Fruit fly (Drosophila melanogaster) whole organism, prepupa: ENCODE results near the gene CG8051.
A peak's percentile ranks its signal among the peaks of the same experiment; 100 is the strongest.

ENCODE experiments used
- Blimp-1 ChIP-seq: fragments of 200-800 bp; sonication (Bioruptor generic); optimal IDR thresholded peaks from 3 replicates; lab custom pipeline; 2017; ENCODE audit warnings: missing biosample characterization, missing genetic modification characterization, mild to moderate bottlenecking, moderate library complexity, missing genetic modification reagents
- CG11902 ChIP-seq: fragments of 200-800 bp; sonication (Bioruptor generic); optimal IDR thresholded peaks from 3 replicates; lab custom pipeline; 2016; ENCODE audit warnings: missing biosample characterization, missing genetic modification characterization
- CG15336 ChIP-seq: fragments of 200-800 bp; sonication (Bioruptor generic); IDR thresholded peaks from 2 replicates; pipeline ENCODE4 v1.3.6; 2022; ENCODE audit warnings: missing biosample characterization, missing genetic modification characterization
- CG1621 ChIP-seq: fragments of 200-800 bp; sonication (Bioruptor generic); optimal IDR thresholded peaks from 3 replicates; lab custom pipeline; 2018; ENCODE audit warnings: missing biosample characterization, mild to moderate bottlenecking, missing genetic modification characterization
- CG3032 ChIP-seq: fragments of 200-800 bp; optimal IDR thresholded peaks from 2 replicates; lab custom pipeline; 2019; ENCODE audit warnings: missing biosample characterization, mild to moderate bottlenecking, missing genetic modification characterization, moderate library complexity
- CG31627 ChIP-seq: fragments of 200-800 bp; sonication (Bioruptor generic); optimal IDR thresholded peaks from 3 replicates; lab custom pipeline; 2016; ENCODE audit warnings: missing biosample characterization, missing genetic modification characterization
- CG34406 ChIP-seq: fragments of 200-800 bp; sonication (Bioruptor generic); optimal IDR thresholded peaks from 3 replicates; lab custom pipeline; 2016; ENCODE audit warnings: missing biosample characterization, missing genetic modification characterization
- CG3919 ChIP-seq: fragments of 200-800 bp; sonication (Bioruptor generic); optimal IDR thresholded peaks from 3 replicates; lab custom pipeline; 2016; ENCODE audit warnings: missing biosample characterization, missing genetic modification characterization
- CG4318 ChIP-seq: fragments of 200-800 bp; sonication (Bioruptor generic); optimal IDR thresholded peaks from 3 replicates; lab custom pipeline; 2017; ENCODE audit warnings: missing biosample characterization, mild to moderate bottlenecking, missing genetic modification characterization
- CG6163 ChIP-seq: fragments of 200-800 bp; sonication (Bioruptor generic); IDR thresholded peaks from 3 replicates; pipeline ENCODE4 v1.3.6; 2022; ENCODE audit warnings: missing biosample characterization, missing genetic modification characterization
- CG6854 ChIP-seq: fragments of 200-800 bp; sonication (Bioruptor generic); optimal IDR thresholded peaks from 2 replicates; lab custom pipeline; 2017; ENCODE audit warnings: missing biosample characterization, mild to moderate bottlenecking, missing genetic modification characterization
- CG7368 ChIP-seq: fragments of 200-800 bp; sonication (Bioruptor generic); optimal IDR thresholded peaks from 3 replicates; lab custom pipeline; 2016; ENCODE audit warnings: missing biosample characterization, missing genetic modification characterization
- CG8119 ChIP-seq: fragments of 200-800 bp; sonication (Bioruptor generic); IDR thresholded peaks from 3 replicates; pipeline ENCODE4 v1.3.6; 2022; ENCODE audit warnings: missing biosample characterization, missing genetic modification characterization
- Eip75B ChIP-seq: fragments of 200-800 bp; sonication (Bioruptor generic); optimal IDR thresholded peaks from 3 replicates; lab custom pipeline; 2016; ENCODE audit warnings: missing biosample characterization, missing genetic modification characterization
- Eip78C ChIP-seq: fragments of 200-800 bp; sonication (Bioruptor generic); peaks from one replicate; lab custom pipeline; 2016; ENCODE audit warnings: missing biosample characterization, missing genetic modification characterization
- Eip93F ChIP-seq: fragments of 200-800 bp; sonication (Bioruptor generic); optimal IDR thresholded peaks from 2 replicates; lab custom pipeline; 2016; ENCODE audit warnings: missing biosample characterization, mild to moderate bottlenecking, missing genetic modification characterization
- Ets21C ChIP-seq: fragments of 200-800 bp; sonication (Bioruptor generic); optimal IDR thresholded peaks from 3 replicates; lab custom pipeline; 2016; ENCODE audit warnings: missing biosample characterization, missing genetic modification characterization
- Hr39 ChIP-seq: fragments of 200-800 bp; sonication (Bioruptor generic); optimal IDR thresholded peaks from 2 replicates; lab custom pipeline; 2016; ENCODE audit warnings: missing biosample characterization, missing genetic modification characterization
- Hr4 ChIP-seq: fragments of 200-800 bp; sonication (Bioruptor generic); optimal IDR thresholded peaks from 3 replicates; lab custom pipeline; 2016; ENCODE audit warnings: missing biosample characterization, missing genetic modification characterization
- Lpt ChIP-seq: fragments of 200-800 bp; sonication (Bioruptor generic); optimal IDR thresholded peaks from 3 replicates; lab custom pipeline; 2016; ENCODE audit warnings: missing biosample characterization, missing genetic modification characterization
- OdsH ChIP-seq: fragments of 200-800 bp; sonication (Bioruptor generic); optimal IDR thresholded peaks from 3 replicates; lab custom pipeline; 2016; ENCODE audit warnings: missing biosample characterization, missing genetic modification characterization
- Smox ChIP-seq: fragments of 200-800 bp; sonication (Bioruptor generic); optimal IDR thresholded peaks from 3 replicates; lab custom pipeline; 2016; ENCODE audit warnings: missing biosample characterization, missing genetic modification characterization
- Sox102F ChIP-seq: fragments of 200-800 bp; sonication (Bioruptor generic); optimal IDR thresholded peaks from 2 replicates; lab custom pipeline; 2016; ENCODE audit warnings: missing biosample characterization, mild to moderate bottlenecking, missing genetic modification characterization
- Sox14 ChIP-seq: fragments of 200-800 bp; sonication (Bioruptor generic); optimal IDR thresholded peaks from 3 replicates; lab custom pipeline; 2016; ENCODE audit warnings: missing biosample characterization, missing genetic modification characterization
- dsx ChIP-seq: fragments of 200-800 bp; optimal IDR thresholded peaks from 3 replicates; lab custom pipeline; 2019; ENCODE audit warnings: missing biosample characterization, mild to moderate bottlenecking, missing genetic modification characterization, moderate library complexity; ENCODE audit not compliant: poor library complexity, severe bottlenecking
- eg ChIP-seq: fragments of 200-800 bp; sonication (Bioruptor generic); IDR thresholded peaks from 3 replicates; pipeline ENCODE4 v1.3.6; 2022; ENCODE audit warnings: missing biosample characterization, missing genetic modification characterization
- esn ChIP-seq: fragments of 200-800 bp; sonication (Bioruptor generic); optimal IDR thresholded peaks from 2 replicates; lab custom pipeline; 2016; ENCODE audit warnings: missing biosample characterization, mild to moderate bottlenecking, missing genetic modification characterization, moderate library complexity
- fd85E ChIP-seq: fragments of 200-800 bp; sonication (Bioruptor generic); optimal IDR thresholded peaks from 3 replicates; lab custom pipeline; 2016; ENCODE audit warnings: missing biosample characterization, missing genetic modification characterization
- lz ChIP-seq: fragments of 200-800 bp; sonication (Bioruptor generic); optimal IDR thresholded peaks from 3 replicates; lab custom pipeline; 2016; ENCODE audit warnings: missing biosample characterization, missing genetic modification characterization
- pdm3 ChIP-seq: fragments of 200-800 bp; sonication (Bioruptor generic); optimal IDR thresholded peaks from 3 replicates; lab custom pipeline; 2016; ENCODE audit warnings: missing biosample characterization, missing genetic modification characterization
- spab ChIP-seq: fragments of 200-800 bp; sonication (Bioruptor generic); optimal IDR thresholded peaks from 2 replicates; lab custom pipeline; 2017; ENCODE audit warnings: missing biosample characterization, mild to moderate bottlenecking, missing genetic modification characterization, missing genetic modification reagents
- ss ChIP-seq, 2 experiments: fragments of 200-800 bp; sonication (Bioruptor generic); optimal IDR thresholded peaks; 2 replicates in 1 of 2; 3 replicates in 1 of 2; lab custom pipeline; 2017 to 2018; ENCODE audit warnings: mild to moderate bottlenecking in 2 of 2, missing biosample characterization in 2 of 2, missing genetic modification characterization in 2 of 2, moderate library complexity in 1 of 2
- svp ChIP-seq: fragments of 200-800 bp; sonication (Bioruptor generic); peaks from one replicate; lab custom pipeline; 2016; ENCODE audit warnings: missing biosample characterization, missing genetic modification characterization
- topi ChIP-seq: fragments of 200-800 bp; sonication (Bioruptor generic); optimal IDR thresholded peaks from 3 replicates; lab custom pipeline; 2016; ENCODE audit warnings: missing biosample characterization, missing genetic modification characterization
- vri ChIP-seq: fragments of 200-800 bp; sonication (Bioruptor generic); optimal IDR thresholded peaks from 3 replicates; lab custom pipeline; 2016; ENCODE audit warnings: missing biosample characterization, mild to moderate bottlenecking, missing genetic modification characterization

The CG8051 gene

dm6 chrX:19317058-19317767 is 9.5 kb upstream of the CG8051 start (continued):
- TF ChIP-seq vri (GFP tag; lab: Kevin White, UChicago) (no peak), CG6854 (GFP tag; lab: Kevin White, UChicago) (no peak), CG31627 (GFP tag; lab: Kevin White, UChicago) (no peak), Ets21C (GFP tag; lab: Kevin White, UChicago) (no peak), fd85E (GFP tag; lab: Kevin White, UChicago) (no peak), Blimp-1 (GFP tag; lab: Kevin White, UChicago) (peak; percentile 13), Sox14 (GFP tag; lab: Kevin White, UChicago) (no peak), CG3919 (GFP tag; lab: Kevin White, UChicago) (peak; percentile 28), Eip93F (no peak), Lpt (GFP tag; lab: Kevin White, UChicago) (no peak), dsx (peak; percentile 61), CG8119 (GFP tag; lab: Robert Waterston, UW) (peak; percentile 70), CG3032 (tag; lab: Kevin White, UChicago) (peak; percentile 52), lz (no peak), spab (peak; percentile 35), ss (GFP tag; optimal IDR thresholded peaks at IDR 0.05; lab: Kevin White, UChicago) (peak; percentile 43 to 59), OdsH (GFP tag; lab: Kevin White, UChicago) (peak; percentile 40), topi (no peak), CG6163 (GFP tag; lab: Robert Waterston, UW) (no peak; the same call in 1 of the 3 replicates), esn (GFP tag; lab: Kevin White, UChicago) (peak; percentile 7), pdm3 (GFP tag; lab: Kevin White, UChicago) (no peak), CG15336 (GFP tag; lab: Robert Waterston, UW) (peak; percentile 78), CG34406 (GFP tag; lab: Kevin White, UChicago) (peak; percentile 60), eg (GFP tag; lab: Robert Waterston, UW) (no peak; the same call in 2 of the 3 replicates), CG4318 (GFP tag; lab: Kevin White, UChicago) (peak; percentile 37), Smox (GFP tag; lab: Kevin White, UChicago) (no peak), Hr4 (GFP tag; lab: Kevin White, UChicago) (no peak), CG1621 (tag; lab: Kevin White, UChicago) (no peak), Hr39 (no peak), Eip78C (GFP tag; lab: Kevin White, UChicago) (peak; percentile 1), Eip75B (GFP tag; lab: Kevin White, UChicago) (no peak), CG7368 (peak; percentile 39)

- TF ChIP-seq svp (GFP tag; lab: Kevin White, UChicago), result no peak
- TF ChIP-seq vri (GFP tag; lab: Kevin White, UChicago), result peak; percentile 58
These were observed 8.9 kb upstream of the CG8051 start for dm6 chrX:19316583-19316982.

dm6 chrX:19315421-19316260 is 7.9 kb upstream of the CG8051 start:
- peak; percentile 71 for TF ChIP-seq Eip78C (GFP tag; lab: Kevin White, UChicago)
- TF ChIP-seq CG8119 (GFP tag; lab: Robert Waterston, UW), result peak; percentile 27; the same call in 1 of the 3 replicates
- no peak for TF ChIP-seq CG4318 (GFP tag; lab: Kevin White, UChicago)
- no peak for TF ChIP-seq CG11902 (GFP tag; lab: Kevin White, UChicago)
- TF ChIP-seq dsx, result peak; percentile 40
- peak; percentile 79 for TF ChIP-seq svp (GFP tag; lab: Kevin White, UChicago)
- TF ChIP-seq Sox102F (GFP tag; lab: Kevin White, UChicago), result peak; percentile 1
